Worm (Caenorhabditis elegans) whole organism, mixed stage, embryonic: ENCODE data around the gene skr-19.

Source experiments
- elt-1 ChIP-seq: sonication (generic microtip); optimal IDR thresholded peaks from 2 replicates; lab custom pipeline; 2017; ENCODE audit warnings: missing genetic modification characterization, mild to moderate bottlenecking, missing compliant biosample characterization, antibody characterized with exemption, moderate library complexity, borderline replicate concordance; ENCODE audit not compliant: insufficient read depth
- lin-32 ChIP-seq: fragments of 200-800 bp; sonication (Bioruptor generic); optimal IDR thresholded peaks from 2 replicates; lab custom pipeline; 2018; ENCODE audit warnings: mild to moderate bottlenecking, missing genetic modification characterization, missing compliant biosample characterization
- mep-1 ChIP-seq: fragments of 150-350 bp; optimal IDR thresholded peaks from 2 replicates; lab custom pipeline; 2017; ENCODE audit warnings: missing biosample characterization, missing genetic modification reagents, missing genetic modification characterization, inconsistent platforms
- nhr-12 ChIP-seq: fragments of 150-350 bp; optimal IDR thresholded peaks from 2 replicates; lab custom pipeline; 2014; ENCODE audit warnings: missing biosample characterization, missing genetic modification characterization
- nhr-2 ChIP-seq: fragments of 150-350 bp; optimal IDR thresholded peaks from 2 replicates; lab custom pipeline; 2014; ENCODE audit warnings: missing biosample characterization, missing genetic modification characterization
- nhr-237 ChIP-seq: fragments of 150-350 bp; optimal IDR thresholded peaks from 2 replicates; lab custom pipeline; 2014; ENCODE audit warnings: missing biosample characterization, missing genetic modification characterization
- nhr-28 ChIP-seq: fragments of 150-350 bp; optimal IDR thresholded peaks from 2 replicates; lab custom pipeline; 2014; ENCODE audit warnings: missing biosample characterization, missing genetic modification characterization
- pha-4 ChIP-seq: fragments of 150-350 bp; optimal IDR thresholded peaks from 2 replicates; lab custom pipeline; 2018; ENCODE audit warnings: missing biosample characterization, missing genetic modification reagents, missing genetic modification characterization
- sem-2 ChIP-seq: fragments of 200-800 bp; sonication (Bioruptor generic); optimal IDR thresholded peaks from 2 replicates; lab custom pipeline; 2018; ENCODE audit warnings: mild to moderate bottlenecking, missing genetic modification characterization, missing compliant biosample characterization
- snpc-4 ChIP-seq: fragments of 150-350 bp; optimal IDR thresholded peaks from 2 replicates; lab custom pipeline; 2014; ENCODE audit warnings: missing biosample characterization, missing genetic modification characterization
- unc-62 ChIP-seq: fragments of 150-350 bp; optimal IDR thresholded peaks from 2 replicates; lab custom pipeline; 2014; ENCODE audit warnings: missing biosample characterization, missing genetic modification reagents, missing genetic modification characterization
- ztf-11 ChIP-seq: fragments of 150-350 bp; optimal IDR thresholded peaks from 2 replicates; lab custom pipeline; 2014; ENCODE audit warnings: missing biosample characterization, missing genetic modification characterization

DNA sequence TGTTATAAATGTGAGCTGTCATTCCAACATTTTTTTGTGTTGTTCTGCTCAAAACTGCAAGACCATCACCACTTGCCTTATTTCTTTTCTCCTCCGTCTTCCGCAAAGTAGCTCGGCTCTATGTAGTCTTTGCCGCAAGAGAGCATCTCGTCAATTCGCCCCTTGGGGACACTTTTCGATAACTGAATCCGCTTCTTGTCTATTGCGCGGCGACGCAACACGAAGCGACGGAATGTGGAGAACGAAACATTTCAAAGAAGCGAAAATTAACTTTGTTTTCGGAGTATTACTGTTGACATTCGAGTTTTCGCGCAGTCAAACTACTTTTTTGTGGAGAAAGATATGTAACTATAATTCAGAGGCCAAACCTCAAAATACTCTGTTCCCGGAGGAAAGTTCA, 26.4 kb downstream of the skr-19 start:
- TF ChIP-seq nhr-28 (tag; lab: Kevin White, UChicago): no peak
- TF ChIP-seq snpc-4 (tag; lab: Kevin White, UChicago): no peak
- TF ChIP-seq ztf-11 (tag; lab: Kevin White, UChicago): no peak
- no peak for TF ChIP-seq lin-32 (GFP tag; lab: Kevin White, UChicago)
- no peak for TF ChIP-seq nhr-12 (tag; lab: Kevin White, UChicago)
- no peak for TF ChIP-seq nhr-237
- no peak for TF ChIP-seq sem-2
- TF ChIP-seq mep-1 (tag; lab: Kevin White, UChicago): no peak
- TF ChIP-seq pha-4 (tag; lab: Kevin White, UChicago): no peak
- no peak for TF ChIP-seq nhr-2 (tag; lab: Kevin White, UChicago)
- TF ChIP-seq unc-62: no peak
- no peak for TF ChIP-seq elt-1 (tag; lab: Kevin White, UChicago)
